Fruit fly (Drosophila melanogaster): ENCODE results near the gene CG42675.
A peak's percentile ranks its signal among the peaks of the same experiment; 100 is the strongest.

Gene CG42675

DNA sequence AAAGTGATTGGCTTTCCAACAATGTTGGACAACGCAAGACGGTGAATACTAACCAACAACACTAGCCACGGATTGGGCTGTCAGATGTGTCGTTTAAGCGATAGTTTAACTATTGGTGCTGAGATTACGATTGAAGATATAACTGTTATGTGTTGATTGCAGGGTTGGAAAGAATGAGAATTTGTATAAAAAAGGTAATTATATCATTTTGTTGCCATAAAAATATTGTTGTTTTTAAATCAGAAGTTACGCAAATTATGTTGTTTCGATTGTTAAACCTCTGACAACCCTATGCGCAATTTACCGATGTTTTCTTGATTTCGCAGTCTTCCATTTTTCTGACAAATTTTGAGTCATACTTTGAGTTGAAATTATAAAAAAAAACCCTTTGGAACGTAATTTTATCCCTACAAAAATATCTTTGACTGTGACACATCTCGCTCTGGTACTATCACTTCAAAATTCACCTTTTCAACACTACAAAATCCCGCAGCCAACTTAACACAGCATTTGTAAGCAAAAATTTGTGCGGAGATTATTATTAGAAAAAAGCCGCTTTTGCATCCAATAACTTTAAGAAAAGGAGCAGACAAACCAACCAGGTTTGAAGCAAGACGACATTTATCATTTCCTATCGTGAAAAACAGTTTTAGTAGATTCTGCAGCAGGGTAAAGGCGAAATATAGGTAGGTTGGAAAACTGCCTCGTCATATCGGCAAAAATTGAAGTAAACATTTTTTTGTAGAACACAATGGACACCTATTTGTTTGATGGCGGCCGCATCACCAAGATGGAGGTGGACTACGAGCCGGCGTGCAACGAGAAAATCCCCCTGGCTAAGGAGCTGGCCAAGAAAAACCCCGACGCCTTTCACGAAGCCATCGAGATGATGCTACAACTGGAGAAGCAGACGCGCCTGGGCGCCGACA lies 24.1 kb upstream of the CG42675 start, which contains the start of the genes Hat1 and Rpn5 (continued):
- TF ChIP-seq CG9139 (GFP tag; optimal IDR thresholded peaks at IDR 0.05) (peak; percentile 8), Sox14 (GFP tag; optimal IDR thresholded peaks at IDR 0.05) (peak; percentile 91), CG6792 (GFP tag; optimal IDR thresholded peaks at IDR 0.05) (peak; percentile 86), CG10631 (GFP tag; optimal IDR thresholded peaks at IDR 0.05) (peak; percentile 92), Gug (GFP tag; IDR thresholded peaks at IDR 0.05) (peak; percentile 59), cyc (GFP tag; optimal IDR thresholded peaks at IDR 0.05) (peak; percentile 92), Eip93F (GFP tag; optimal IDR thresholded peaks at IDR 0.05) (no peak), svp (GFP tag) (peak; percentile 92), Sox15 (GFP tag; optimal IDR thresholded peaks at IDR 0.05) (peak; percentile 83), salr (GFP tag; optimal IDR thresholded peaks at IDR 0.05) (peak; percentile 55 to 92), esn (GFP tag; optimal IDR thresholded peaks at IDR 0.05) (peak; percentile 92), Met (GFP tag; optimal IDR thresholded peaks at IDR 0.05) (peak; percentile 87), CG31627 (GFP tag; optimal IDR thresholded peaks at IDR 0.05) (peak; percentile 94), Hr38 (GFP tag; optimal IDR thresholded peaks at IDR 0.05) (peak; percentile 30), CG11902 (GFP tag; optimal IDR thresholded peaks at IDR 0.05) (peak; percentile 81), CG3919 (GFP tag; optimal IDR thresholded peaks at IDR 0.05) (peak; percentile 86), Ets96B (tag; optimal IDR thresholded peaks at IDR 0.05) (peak; percentile 60), pdm3 (GFP tag; optimal IDR thresholded peaks at IDR 0.05) (peak; percentile 90), CG7368 (GFP tag; optimal IDR thresholded peaks at IDR 0.05) (peak; percentile 74), CG15336 (GFP tag; IDR thresholded peaks at IDR 0.05) (peak; percentile 41; the same call in 1 of the 2 replicates), dsx (GFP tag; optimal IDR thresholded peaks at IDR 0.05; ENCODE audit: poor library complexity, severe bottlenecking) (peak; percentile 51), fd85E (GFP tag; optimal IDR thresholded peaks at IDR 0.05) (peak; percentile 72), OdsH (GFP tag; optimal IDR thresholded peaks at IDR 0.05) (peak; percentile 92), dac (GFP tag; optimal IDR thresholded peaks at IDR 0.05) (peak; percentile 48), CG32006 (GFP tag; optimal IDR thresholded peaks at IDR 0.05) (peak; percentile 85), fkh (GFP tag; optimal IDR thresholded peaks at IDR 0.05) (no peak), CG8632 (GFP tag; optimal IDR thresholded peaks at IDR 0.05) (peak; percentile 77), CG6854 (GFP tag; optimal IDR thresholded peaks at IDR 0.05) (no peak), CG1621 (tag; optimal IDR thresholded peaks at IDR 0.05) (peak; percentile 7), acj6 (GFP tag; optimal IDR thresholded peaks at IDR 0.05) (peak; percentile 87), achi (GFP tag; optimal IDR thresholded peaks at IDR 0.05) (peak; percentile 94), CG8119 (GFP tag; IDR thresholded peaks at IDR 0.05) (peak; percentile 48; the same call in 2 of the 3 replicates), CG6276 (GFP tag; optimal IDR thresholded peaks at IDR 0.05) (no peak), fd59A (GFP tag; optimal IDR thresholded peaks at IDR 0.05) (peak; percentile 71), CG11762 (GFP tag; optimal IDR thresholded peaks at IDR 0.05; ENCODE audit: insufficient read depth) (peak; percentile 68), Ets21C (GFP tag; optimal IDR thresholded peaks at IDR 0.05) (peak; percentile 90), Blimp-1 (GFP tag; optimal IDR thresholded peaks at IDR 0.05) (peak; percentile 59), CG11294 (GFP tag; IDR thresholded peaks at IDR 0.05) (peak; percentile 52; the same call in 1 of the 2 replicates), spab (GFP tag; optimal IDR thresholded peaks at IDR 0.05) (peak; percentile 46), ss (GFP tag; optimal IDR thresholded peaks at IDR 0.05) (peak; percentile 20 to 57)

DNA sequence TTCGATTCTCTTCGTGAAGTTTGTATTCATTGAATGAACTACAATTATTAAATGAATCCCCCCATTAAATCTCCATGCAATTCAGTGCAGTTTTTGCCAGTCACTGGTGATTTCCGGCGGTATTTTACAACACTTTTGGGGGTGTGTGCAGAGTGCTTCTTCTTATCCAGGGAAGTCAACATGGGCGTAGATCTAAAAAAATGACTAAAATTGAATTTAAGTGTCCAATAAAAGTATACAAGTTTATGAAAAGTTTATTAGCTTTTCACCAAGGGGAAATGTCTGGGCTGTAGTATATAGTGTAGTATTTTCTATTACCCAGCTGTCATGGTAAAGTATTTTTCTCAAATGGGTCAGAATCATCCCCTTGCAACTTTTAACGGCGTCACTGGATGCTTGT lies 21.9 kb upstream of the CG42675 start, which contains the start of gene Hpf1:
Gene Hpf1, plus strand, starts transcription at position 383 of the 400 bp plus-strand sequence.
- peak; percentile 99 for TF ChIP-seq vri (GFP tag; optimal IDR thresholded peaks at IDR 0.05)
- TF ChIP-seq CG10631 (GFP tag; optimal IDR thresholded peaks at IDR 0.05): peak; percentile 99
- TF ChIP-seq Sox14 (GFP tag; optimal IDR thresholded peaks at IDR 0.05): peak; percentile 99
- peak; percentile 98 for TF ChIP-seq spab (GFP tag; optimal IDR thresholded peaks at IDR 0.05)
- peak; percentile 99 for TF ChIP-seq CG1621 (tag; optimal IDR thresholded peaks at IDR 0.05)
- TF ChIP-seq esn (GFP tag; optimal IDR thresholded peaks at IDR 0.05): peak; percentile 100
- TF ChIP-seq fd59A (GFP tag; optimal IDR thresholded peaks at IDR 0.05): peak; percentile 98
- peak; percentile 99 for TF ChIP-seq achi (GFP tag; optimal IDR thresholded peaks at IDR 0.05)
- TF ChIP-seq dsx (GFP tag; optimal IDR thresholded peaks at IDR 0.05; ENCODE audit: poor library complexity, severe bottlenecking): peak; percentile 97
- peak; percentile 99 for TF ChIP-seq Met (GFP tag; optimal IDR thresholded peaks at IDR 0.05)
- TF ChIP-seq CG15336 (GFP tag; IDR thresholded peaks at IDR 0.05): peak; percentile 99
- peak; percentile 98 for TF ChIP-seq Gug (GFP tag; IDR thresholded peaks at IDR 0.05)
- TF ChIP-seq Eip75B (GFP tag; optimal IDR thresholded peaks at IDR 0.05): peak; percentile 99
- peak; percentile 99 for TF ChIP-seq net (GFP tag; optimal IDR thresholded peaks at IDR 0.05)
- TF ChIP-seq topi (GFP tag; optimal IDR thresholded peaks at IDR 0.05): peak; percentile 99
- peak; percentile 99 for TF ChIP-seq Smox (GFP tag; optimal IDR thresholded peaks at IDR 0.05)
- peak; percentile 99 for TF ChIP-seq pdm3 (GFP tag; optimal IDR thresholded peaks at IDR 0.05)
- peak; percentile 99 for TF ChIP-seq CG7368 (GFP tag; optimal IDR thresholded peaks at IDR 0.05)
- TF ChIP-seq cyc (GFP tag; optimal IDR thresholded peaks at IDR 0.05): peak; percentile 99
- peak; percentile 99 for TF ChIP-seq acj6 (GFP tag; optimal IDR thresholded peaks at IDR 0.05)
- peak; percentile 99 for TF ChIP-seq lz (GFP tag; optimal IDR thresholded peaks at IDR 0.05)
- TF ChIP-seq CG6854 (GFP tag; optimal IDR thresholded peaks at IDR 0.05): peak; percentile 98
- peak; percentile 98 for TF ChIP-seq fd85E (GFP tag; optimal IDR thresholded peaks at IDR 0.05)
- TF ChIP-seq CG3919 (GFP tag; optimal IDR thresholded peaks at IDR 0.05): peak; percentile 99

Measured in whole organism, prepupa.